Worm (Caenorhabditis elegans): ENCODE results near the gene scrm-7.

The scrm-7 gene

DNA sequence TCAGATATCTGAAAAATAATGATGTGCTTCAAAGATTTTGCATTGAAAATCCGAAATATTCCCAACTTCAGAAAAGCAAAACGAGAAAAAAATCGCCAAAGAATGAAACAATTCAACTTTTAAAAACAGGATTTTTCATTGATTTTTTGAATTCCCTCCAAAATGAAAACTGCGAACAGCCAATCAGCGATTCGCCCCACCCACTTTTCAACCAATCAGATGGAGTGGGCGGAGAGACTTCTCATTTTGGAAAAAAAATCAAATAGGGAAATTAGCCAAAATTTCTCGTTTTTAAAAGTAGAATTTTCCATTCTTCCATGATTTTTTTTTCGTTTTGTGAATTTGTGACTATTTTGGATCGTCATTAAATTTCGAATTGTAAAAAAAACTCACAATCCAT, 5.2 kb upstream of the scrm-7 start:
- TF ChIP-seq ceh-82 (tag; optimal IDR thresholded peaks at IDR 0.05) (no peak), lsy-2 (tag; optimal IDR thresholded peaks at IDR 0.05) (no peak), efl-1 (optimal IDR thresholded peaks at IDR 0.05) (no peak), efl-1 (GFP tag; optimal IDR thresholded peaks at IDR 0.05 in 1 of 2) (peak in 1 of 2 experiments; percentile 35), unc-62 (GFP tag; optimal IDR thresholded peaks at IDR 0.05) (no peak), sptf-1 (tag; optimal IDR thresholded peaks at IDR 0.05) (no peak), dpl-1 (GFP tag; optimal IDR thresholded peaks at IDR 0.05) (peak in 1 of 3 experiments; percentile 12), lin-39 (tag; optimal IDR thresholded peaks at IDR 0.05) (no peak)

DNA sequence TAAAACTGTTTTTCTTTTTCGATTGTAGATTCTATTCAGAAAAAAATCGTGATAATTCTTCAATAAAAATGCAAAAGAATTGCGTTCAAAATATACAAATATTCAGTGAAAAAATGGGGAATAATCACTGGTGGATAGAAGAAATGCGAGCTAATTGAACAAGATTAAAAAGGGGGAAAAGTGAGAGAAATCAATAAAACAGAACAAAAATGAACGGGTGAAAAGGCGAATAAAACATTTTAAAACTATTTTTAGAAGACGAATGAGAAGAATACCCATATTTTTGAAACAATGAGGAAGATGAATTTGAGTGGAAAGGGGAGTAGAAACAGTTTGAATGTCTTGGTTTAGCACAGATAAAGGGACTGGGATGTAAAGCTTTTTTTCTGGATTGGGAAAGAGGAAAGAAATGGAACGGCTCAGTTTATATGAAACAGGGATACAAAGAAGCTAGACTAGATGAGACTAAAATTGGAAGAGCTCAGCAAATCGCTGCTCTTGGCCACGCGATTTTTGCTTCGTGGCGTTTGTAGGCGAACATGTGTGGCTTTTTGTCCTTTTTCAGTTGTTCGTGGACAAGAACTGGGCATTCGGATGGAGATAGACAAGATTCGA, 4.7 kb upstream of the scrm-7 start, which contains the start of gene Y50E8A.12:
TSS of gene Y50E8A.12 (minus strand) at position 51 of the 615 bp plus-strand sequence.
- no peak for TF ChIP-seq mep-1 (tag; optimal IDR thresholded peaks at IDR 0.05)
- no peak for TF ChIP-seq snpc-4 (tag; optimal IDR thresholded peaks at IDR 0.05)
- no peak for TF ChIP-seq xbp-1 (tag; optimal IDR thresholded peaks at IDR 0.05)
- no peak for TF ChIP-seq sptf-1 (tag; optimal IDR thresholded peaks at IDR 0.05)
- no peak for TF ChIP-seq hpl-2 (GFP tag; optimal IDR thresholded peaks at IDR 0.05)
- TF ChIP-seq nhr-20 (tag; optimal IDR thresholded peaks at IDR 0.05): no peak
- TF ChIP-seq ceh-90 (tag; optimal IDR thresholded peaks at IDR 0.05): no peak
- no peak for TF ChIP-seq lin-15B (tag; optimal IDR thresholded peaks at IDR 0.05)
- TF ChIP-seq ceh-63 (GFP tag; optimal IDR thresholded peaks at IDR 0.05): no peak
- no peak for TF ChIP-seq lir-3 (tag; optimal IDR thresholded peaks at IDR 0.05; ENCODE audit: poor library complexity)
- TF ChIP-seq efl-3 (GFP tag; optimal IDR thresholded peaks at IDR 0.05): no peak
- no peak for TF ChIP-seq elt-3 (tag; optimal IDR thresholded peaks at IDR 0.05)
- no peak for TF ChIP-seq unc-130 (tag; optimal IDR thresholded peaks at IDR 0.05)

DNA sequence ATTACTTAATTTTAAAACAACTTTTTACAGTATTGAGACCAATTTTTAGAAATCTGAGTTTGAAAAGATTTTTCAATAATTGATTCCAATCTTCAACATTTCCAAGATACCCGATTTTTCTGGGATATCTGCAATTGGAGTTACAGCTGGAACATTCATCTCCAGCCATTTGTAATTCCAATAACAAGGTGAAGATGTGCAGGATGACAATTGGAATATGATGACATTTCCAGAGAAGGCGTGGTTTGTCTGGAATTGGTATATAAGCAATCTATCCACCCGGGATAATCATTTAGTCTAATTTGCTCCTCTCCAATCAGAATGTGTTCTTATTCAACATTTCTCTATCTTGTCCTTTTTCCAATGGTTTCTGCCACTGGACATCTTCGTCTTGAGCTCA, 1.6 kb upstream of the scrm-7 start, which contains the start of gene Y50E8A.11:
TSS of gene Y50E8A.11 (plus strand) at position 301 of the 400 bp plus-strand sequence.
- TF ChIP-seq unc-30 (tag; optimal IDR thresholded peaks at IDR 0.05) (no peak), snu-23 (GFP tag; optimal IDR thresholded peaks at IDR 0.05) (no peak), unc-98 (GFP tag; IDR thresholded peaks at IDR 0.05) (no peak), lin-13 (GFP tag; optimal IDR thresholded peaks at IDR 0.05) (no peak), fkh-10 (GFP tag; optimal IDR thresholded peaks at IDR 0.05) (no peak), elt-2 (tag; optimal IDR thresholded peaks at IDR 0.05) (no peak)

DNA sequence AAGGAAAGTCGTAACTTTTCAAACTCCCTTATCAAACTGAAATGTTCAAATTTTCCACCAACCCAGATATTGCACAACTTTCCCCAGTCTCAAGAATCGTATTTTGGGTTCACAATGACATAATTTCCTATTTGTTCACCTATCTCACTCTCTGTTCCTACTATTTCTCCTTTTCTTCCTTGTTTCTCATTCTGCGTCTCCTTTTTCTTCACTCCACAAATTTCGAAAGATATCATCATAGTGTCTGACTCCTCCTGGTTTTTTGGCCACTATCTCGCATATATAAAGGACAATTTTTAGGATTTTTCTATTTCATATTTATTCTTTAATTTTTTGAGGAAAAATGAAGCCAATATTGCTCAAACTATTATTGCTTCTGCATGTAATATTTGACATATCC, 6.5 kb downstream of the scrm-7 start, which contains the start of gene haf-7:
TSS of gene haf-7 (plus strand) at position 211 of the 400 bp plus-strand sequence.
- TF ChIP-seq pag-3 (tag; optimal IDR thresholded peaks at IDR 0.05; ENCODE audit: borderline replicate concordance, insufficient read depth): no peak
- TF ChIP-seq rnt-1 (tag; optimal IDR thresholded peaks at IDR 0.05): peak; percentile 36
- TF ChIP-seq ceh-88 (GFP tag; IDR thresholded peaks at IDR 0.05): no peak
- no peak for TF ChIP-seq Y116A8C.19 (tag; optimal IDR thresholded peaks at IDR 0.05; ENCODE audit: borderline replicate concordance)
- no peak for TF ChIP-seq mef-2 (tag; optimal IDR thresholded peaks at IDR 0.05)
- peak in 2 of 6 experiments; percentile 10 to 44 for TF ChIP-seq elt-3 (tag; optimal IDR thresholded peaks at IDR 0.05)
- TF ChIP-seq grh-1 (GFP tag; IDR thresholded peaks at IDR 0.05): no peak
- TF ChIP-seq jun-1 (tag; optimal IDR thresholded peaks at IDR 0.05): peak; percentile 21
- TF ChIP-seq fkh-10 (GFP tag; optimal IDR thresholded peaks at IDR 0.05): no peak
- TF ChIP-seq dpl-1 (GFP tag; optimal IDR thresholded peaks at IDR 0.05): peak in 2 of 3 experiments; percentile 1 to 11
- no peak for TF ChIP-seq hpl-2 (GFP tag; optimal IDR thresholded peaks at IDR 0.05)
- peak; percentile 39 to 50 for TF ChIP-seq efl-1 (optimal IDR thresholded peaks at IDR 0.05)
- TF ChIP-seq efl-1 (GFP tag; optimal IDR thresholded peaks at IDR 0.05 in 1 of 2): no peak
- no peak for TF ChIP-seq nhr-237 (tag; optimal IDR thresholded peaks at IDR 0.05)
- no peak for TF ChIP-seq C04F5.9 (tag; optimal IDR thresholded peaks at IDR 0.05)
- peak; percentile 22 for TF ChIP-seq fos-1 (tag; optimal IDR thresholded peaks at IDR 0.05)
- no peak for TF ChIP-seq vab-15 (tag; optimal IDR thresholded peaks at IDR 0.05)
- TF ChIP-seq skn-1 (tag; optimal IDR thresholded peaks at IDR 0.05): peak; percentile 83
- no peak for TF ChIP-seq mdl-1 (tag; optimal IDR thresholded peaks at IDR 0.05)
- peak in 1 of 2 experiments; percentile 67 for TF ChIP-seq lsy-2 (tag; optimal IDR thresholded peaks at IDR 0.05)
- TF ChIP-seq nhr-28 (tag; optimal IDR thresholded peaks at IDR 0.05): no peak
- TF ChIP-seq lin-35 (GFP tag; optimal IDR thresholded peaks at IDR 0.05): peak; percentile 22 to 33
- TF ChIP-seq ceh-8 (GFP tag; optimal IDR thresholded peaks at IDR 0.05): no peak
- no peak for TF ChIP-seq sup-37 (GFP tag; optimal IDR thresholded peaks at IDR 0.05)
- TF ChIP-seq F16B12.6 (tag; optimal IDR thresholded peaks at IDR 0.05): no peak
- no peak for TF ChIP-seq hlh-17 (GFP tag; optimal IDR thresholded peaks at IDR 0.05; ENCODE audit: borderline replicate concordance)
